Fruit fly (Drosophila melanogaster) whole organism, adult: ENCODE measurements around the gene CG34263.

ENCODE experiments used
- CG1620 ChIP-seq: fragments of 200-800 bp; sonication (Bioruptor generic); optimal IDR thresholded peaks from 2 replicates; lab custom pipeline; 2016; ENCODE audit warnings: missing biosample characterization, missing genetic modification characterization
- CG33017 ChIP-seq: fragments of 200-800 bp; sonication (Bioruptor generic); optimal IDR thresholded peaks from 2 replicates; lab custom pipeline; 2018; ENCODE audit warnings: missing biosample characterization, mild to moderate bottlenecking, missing genetic modification characterization, moderate library complexity
- Hr96 ChIP-seq: fragments of 200-800 bp; sonication (Bioruptor generic); optimal IDR thresholded peaks from 2 replicates; lab custom pipeline; 2016; ENCODE audit warnings: missing biosample characterization, missing genetic modification characterization
- Mnt ChIP-seq: fragments of 200-800 bp; sonication (Bioruptor generic); optimal IDR thresholded peaks from 2 replicates; lab custom pipeline; 2016; ENCODE audit warnings: missing biosample characterization, mild to moderate bottlenecking, missing genetic modification characterization
- cic ChIP-seq: fragments of 200-800 bp; sonication (Bioruptor generic); optimal IDR thresholded peaks from 2 replicates; lab custom pipeline; 2017; ENCODE audit warnings: missing biosample characterization, mild to moderate bottlenecking, missing genetic modification characterization, moderate library complexity
- toe ChIP-seq: fragments of 200-800 bp; sonication (Bioruptor generic); optimal IDR thresholded peaks from 2 replicates; lab custom pipeline; 2016; ENCODE audit warnings: missing biosample characterization, missing genetic modification characterization

dm6 chr3L:225120-225519, 40.6 kb downstream of the CG34263 start:
- TF ChIP-seq Mnt (GFP tag; lab: Kevin White, UChicago) (peak; percentile 33), Hr96 (GFP tag; lab: Kevin White, UChicago) (no peak), CG1620 (no peak), cic (peak; percentile 33), CG33017 (tag; lab: Kevin White, UChicago) (no peak), toe (no peak)
